Fruit fly (Drosophila melanogaster) whole organism, prepupa: ENCODE measurements around the gene olf413.

Experiments used
- CG10669 ChIP-seq: fragments of 200-800 bp; sonication (Bioruptor generic); optimal IDR thresholded peaks from 3 replicates; lab custom pipeline; 2018; ENCODE audit warnings: missing biosample characterization, mild to moderate bottlenecking, missing genetic modification characterization, moderate library complexity
- CG11902 ChIP-seq: fragments of 200-800 bp; sonication (Bioruptor generic); optimal IDR thresholded peaks from 3 replicates; lab custom pipeline; 2016; ENCODE audit warnings: missing biosample characterization, missing genetic modification characterization
- CG16779 ChIP-seq: fragments of 200-800 bp; sonication (Bioruptor generic); optimal IDR thresholded peaks from 3 replicates; lab custom pipeline; 2017; ENCODE audit warnings: missing biosample characterization, mild to moderate bottlenecking, missing genetic modification characterization
- CG31627 ChIP-seq: fragments of 200-800 bp; sonication (Bioruptor generic); optimal IDR thresholded peaks from 3 replicates; lab custom pipeline; 2016; ENCODE audit warnings: missing biosample characterization, missing genetic modification characterization
- CG32006 ChIP-seq: fragments of 200-800 bp; sonication (Bioruptor generic); optimal IDR thresholded peaks from 3 replicates; lab custom pipeline; 2017; ENCODE audit warnings: missing biosample characterization, mild to moderate bottlenecking, missing genetic modification characterization
- CG34406 ChIP-seq: fragments of 200-800 bp; sonication (Bioruptor generic); optimal IDR thresholded peaks from 3 replicates; lab custom pipeline; 2016; ENCODE audit warnings: missing biosample characterization, missing genetic modification characterization
- CG4318 ChIP-seq: fragments of 200-800 bp; sonication (Bioruptor generic); optimal IDR thresholded peaks from 3 replicates; lab custom pipeline; 2017; ENCODE audit warnings: missing biosample characterization, mild to moderate bottlenecking, missing genetic modification characterization
- CG6163 ChIP-seq: fragments of 200-800 bp; sonication (Bioruptor generic); IDR thresholded peaks from 3 replicates; pipeline ENCODE4 v1.3.6; 2022; ENCODE audit warnings: missing biosample characterization, missing genetic modification characterization
- CG6276 ChIP-seq: fragments of 200-800 bp; sonication (Bioruptor generic); optimal IDR thresholded peaks from 2 replicates; lab custom pipeline; 2017; ENCODE audit warnings: missing biosample characterization, mild to moderate bottlenecking, missing genetic modification characterization
- CG6792 ChIP-seq: fragments of 200-800 bp; sonication (Bioruptor generic); optimal IDR thresholded peaks from 3 replicates; lab custom pipeline; 2016; ENCODE audit warnings: missing biosample characterization, missing genetic modification characterization
- CG6808 ChIP-seq: fragments of 200-800 bp; sonication (Bioruptor generic); optimal IDR thresholded peaks from 3 replicates; lab custom pipeline; 2017; ENCODE audit warnings: missing biosample characterization, missing genetic modification characterization, mild to moderate bottlenecking, moderate library complexity, missing genetic modification reagents
- CG6854 ChIP-seq: fragments of 200-800 bp; sonication (Bioruptor generic); optimal IDR thresholded peaks from 2 replicates; lab custom pipeline; 2017; ENCODE audit warnings: missing biosample characterization, mild to moderate bottlenecking, missing genetic modification characterization
- CG8119 ChIP-seq: fragments of 200-800 bp; sonication (Bioruptor generic); IDR thresholded peaks from 3 replicates; pipeline ENCODE4 v1.3.6; 2022; ENCODE audit warnings: missing biosample characterization, missing genetic modification characterization
- CG8632 ChIP-seq: fragments of 200-800 bp; sonication (Bioruptor generic); optimal IDR thresholded peaks from 3 replicates; lab custom pipeline; 2016; ENCODE audit warnings: missing biosample characterization, missing genetic modification characterization
- CG9139 ChIP-seq: fragments of 200-800 bp; sonication (Bioruptor generic); optimal IDR thresholded peaks from 3 replicates; lab custom pipeline; 2017; ENCODE audit warnings: missing biosample characterization, mild to moderate bottlenecking, missing genetic modification characterization
- Eip75B ChIP-seq: fragments of 200-800 bp; sonication (Bioruptor generic); optimal IDR thresholded peaks from 3 replicates; lab custom pipeline; 2016; ENCODE audit warnings: missing biosample characterization, missing genetic modification characterization
- Eip78C ChIP-seq: fragments of 200-800 bp; sonication (Bioruptor generic); peaks from one replicate; lab custom pipeline; 2016; ENCODE audit warnings: missing biosample characterization, missing genetic modification characterization
- Ets21C ChIP-seq: fragments of 200-800 bp; sonication (Bioruptor generic); optimal IDR thresholded peaks from 3 replicates; lab custom pipeline; 2016; ENCODE audit warnings: missing biosample characterization, missing genetic modification characterization
- Ets96B ChIP-seq: fragments of 200-800 bp; optimal IDR thresholded peaks from 2 replicates; lab custom pipeline; 2019; ENCODE audit warnings: missing biosample characterization, mild to moderate bottlenecking, missing genetic modification characterization, moderate library complexity
- Gug ChIP-seq: fragments of 200-800 bp; sonication (Bioruptor generic); IDR thresholded peaks from 2 replicates; pipeline ENCODE4 v1.3.6; 2022; ENCODE audit warnings: missing biosample characterization, missing genetic modification characterization
- Hr38 ChIP-seq: sonication (Bioruptor generic); optimal IDR thresholded peaks from 2 replicates; lab custom pipeline; 2016; ENCODE audit warnings: missing biosample characterization, missing genetic modification characterization
- Hr39 ChIP-seq: fragments of 200-800 bp; sonication (Bioruptor generic); optimal IDR thresholded peaks from 2 replicates; lab custom pipeline; 2016; ENCODE audit warnings: missing biosample characterization, missing genetic modification characterization
- Hr4 ChIP-seq: fragments of 200-800 bp; sonication (Bioruptor generic); optimal IDR thresholded peaks from 3 replicates; lab custom pipeline; 2016; ENCODE audit warnings: missing biosample characterization, missing genetic modification characterization
- Met ChIP-seq: fragments of 200-800 bp; sonication (Bioruptor generic); optimal IDR thresholded peaks from 3 replicates; lab custom pipeline; 2016; ENCODE audit warnings: missing biosample characterization, missing genetic modification characterization
- OdsH ChIP-seq: fragments of 200-800 bp; sonication (Bioruptor generic); optimal IDR thresholded peaks from 3 replicates; lab custom pipeline; 2016; ENCODE audit warnings: missing biosample characterization, missing genetic modification characterization
- Smox ChIP-seq: fragments of 200-800 bp; sonication (Bioruptor generic); optimal IDR thresholded peaks from 3 replicates; lab custom pipeline; 2016; ENCODE audit warnings: missing biosample characterization, missing genetic modification characterization
- Sox102F ChIP-seq: fragments of 200-800 bp; sonication (Bioruptor generic); optimal IDR thresholded peaks from 2 replicates; lab custom pipeline; 2016; ENCODE audit warnings: missing biosample characterization, mild to moderate bottlenecking, missing genetic modification characterization
- Sox14 ChIP-seq: fragments of 200-800 bp; sonication (Bioruptor generic); optimal IDR thresholded peaks from 3 replicates; lab custom pipeline; 2016; ENCODE audit warnings: missing biosample characterization, missing genetic modification characterization
- acj6 ChIP-seq: fragments of 200-800 bp; sonication (Bioruptor generic); optimal IDR thresholded peaks from 3 replicates; lab custom pipeline; 2016; ENCODE audit warnings: missing biosample characterization, missing genetic modification characterization
- cyc ChIP-seq: fragments of 200-800 bp; sonication (Bioruptor generic); optimal IDR thresholded peaks from 3 replicates; lab custom pipeline; 2016; ENCODE audit warnings: missing biosample characterization, missing genetic modification characterization
- dsx ChIP-seq: fragments of 200-800 bp; optimal IDR thresholded peaks from 3 replicates; lab custom pipeline; 2019; ENCODE audit warnings: missing biosample characterization, mild to moderate bottlenecking, missing genetic modification characterization, moderate library complexity; ENCODE audit not compliant: poor library complexity, severe bottlenecking
- esn ChIP-seq: fragments of 200-800 bp; sonication (Bioruptor generic); optimal IDR thresholded peaks from 2 replicates; lab custom pipeline; 2016; ENCODE audit warnings: missing biosample characterization, mild to moderate bottlenecking, missing genetic modification characterization, moderate library complexity
- fd59A ChIP-seq: fragments of 200-800 bp; sonication (Bioruptor generic); optimal IDR thresholded peaks from 2 replicates; lab custom pipeline; 2017; ENCODE audit warnings: missing biosample characterization, mild to moderate bottlenecking, missing genetic modification characterization, missing genetic modification reagents
- fd85E ChIP-seq: fragments of 200-800 bp; sonication (Bioruptor generic); optimal IDR thresholded peaks from 3 replicates; lab custom pipeline; 2016; ENCODE audit warnings: missing biosample characterization, missing genetic modification characterization
- fkh ChIP-seq: fragments of 200-800 bp; sonication (Bioruptor generic); optimal IDR thresholded peaks from 3 replicates; lab custom pipeline; 2017; ENCODE audit warnings: missing biosample characterization, mild to moderate bottlenecking, missing genetic modification characterization, moderate library complexity
- lz ChIP-seq: fragments of 200-800 bp; sonication (Bioruptor generic); optimal IDR thresholded peaks from 3 replicates; lab custom pipeline; 2016; ENCODE audit warnings: missing biosample characterization, missing genetic modification characterization
- net ChIP-seq: fragments of 200-800 bp; sonication (Bioruptor generic); optimal IDR thresholded peaks from 3 replicates; lab custom pipeline; 2016; ENCODE audit warnings: missing biosample characterization, missing genetic modification characterization
- salr ChIP-seq, 2 experiments: fragments of 200-800 bp; sonication (Bioruptor generic); optimal IDR thresholded peaks; 3 replicates each; lab custom pipeline; 2016 to 2018; ENCODE audit warnings: missing biosample characterization in 2 of 2, missing genetic modification characterization in 2 of 2, mild to moderate bottlenecking in 1 of 2
- spab ChIP-seq: fragments of 200-800 bp; sonication (Bioruptor generic); optimal IDR thresholded peaks from 2 replicates; lab custom pipeline; 2017; ENCODE audit warnings: missing biosample characterization, mild to moderate bottlenecking, missing genetic modification characterization, missing genetic modification reagents
- ss ChIP-seq, 2 experiments: fragments of 200-800 bp; sonication (Bioruptor generic); optimal IDR thresholded peaks; 2 replicates in 1 of 2; 3 replicates in 1 of 2; lab custom pipeline; 2017 to 2018; ENCODE audit warnings: mild to moderate bottlenecking in 2 of 2, missing biosample characterization in 2 of 2, missing genetic modification characterization in 2 of 2, moderate library complexity in 1 of 2
- svp ChIP-seq: fragments of 200-800 bp; sonication (Bioruptor generic); peaks from one replicate; lab custom pipeline; 2016; ENCODE audit warnings: missing biosample characterization, missing genetic modification characterization
- topi ChIP-seq: fragments of 200-800 bp; sonication (Bioruptor generic); optimal IDR thresholded peaks from 3 replicates; lab custom pipeline; 2016; ENCODE audit warnings: missing biosample characterization, missing genetic modification characterization
- vri ChIP-seq: fragments of 200-800 bp; sonication (Bioruptor generic); optimal IDR thresholded peaks from 3 replicates; lab custom pipeline; 2016; ENCODE audit warnings: missing biosample characterization, mild to moderate bottlenecking, missing genetic modification characterization

olf413 gene

dm6 chr3L:22106704-22107103 is 29.2 kb upstream of the olf413 start (continued):
- no peak for TF ChIP-seq CG31627 (GFP tag; lab: Kevin White, UChicago)
- TF ChIP-seq fd85E (GFP tag; lab: Kevin White, UChicago): no peak
- peak; percentile 8 for TF ChIP-seq CG6808 (GFP tag; lab: Kevin White, UChicago)
- peak; percentile 58 for TF ChIP-seq CG4318 (GFP tag; lab: Kevin White, UChicago)
- no peak for TF ChIP-seq Ets21C (GFP tag; lab: Kevin White, UChicago)
- TF ChIP-seq Hr4 (GFP tag; lab: Kevin White, UChicago): peak; percentile 62
- no peak for TF ChIP-seq CG6792 (GFP tag; lab: Kevin White, UChicago)

- peak; percentile 53 for TF ChIP-seq Eip78C (GFP tag; lab: Kevin White, UChicago)
- no peak for TF ChIP-seq cyc (GFP tag; lab: Kevin White, UChicago)
- peak; percentile 7 for TF ChIP-seq CG32006
Measured at dm6 chr3L:22109903-22110302, 26.0 kb upstream of the olf413 start.

- no peak for TF ChIP-seq Sox102F
- TF ChIP-seq Gug (GFP tag; lab: Robert Waterston, UW): no peak
- no peak for TF ChIP-seq Hr38 (GFP tag; lab: Kevin White, UChicago)
- no peak for TF ChIP-seq acj6 (GFP tag; lab: Kevin White, UChicago)
- TF ChIP-seq esn: no peak
- no peak for TF ChIP-seq vri (GFP tag; lab: Kevin White, UChicago)
Measured at dm6 chr3L:22113186-22113585, 22.7 kb upstream of the olf413 start.

dm6 chr3L:22129855-22130746 is 5.8 kb upstream of the olf413 start:
- TF ChIP-seq net (GFP tag; lab: Kevin White, UChicago) (no peak), CG11902 (GFP tag; lab: Kevin White, UChicago) (peak; percentile 28), CG6854 (GFP tag; lab: Kevin White, UChicago) (no peak), CG6276 (GFP tag; lab: Kevin White, UChicago) (no peak), spab (GFP tag; lab: Kevin White, UChicago) (peak; percentile 30), topi (GFP tag; lab: Kevin White, UChicago) (peak; percentile 41), ss (GFP tag; optimal IDR thresholded peaks at IDR 0.05; lab: Kevin White, UChicago) (peak; percentile 2 to 76), Hr39 (GFP tag; lab: Kevin White, UChicago) (no peak), CG16779 (tag; lab: Kevin White, UChicago) (no peak), OdsH (peak; percentile 39), Ets21C (GFP tag; lab: Kevin White, UChicago) (peak; percentile 10), Eip75B (GFP tag; lab: Kevin White, UChicago) (peak; percentile 27), dsx (GFP tag; lab: Kevin White, UChicago) (peak; percentile 62), Met (GFP tag; lab: Kevin White, UChicago) (peak; percentile 22), CG34406 (GFP tag; lab: Kevin White, UChicago) (peak; percentile 19), fd85E (GFP tag; lab: Kevin White, UChicago) (no peak), vri (GFP tag; lab: Kevin White, UChicago) (no peak), fkh (GFP tag; lab: Kevin White, UChicago) (no peak), svp (peak; percentile 82), cyc (GFP tag; lab: Kevin White, UChicago) (peak; percentile 29), CG31627 (GFP tag; lab: Kevin White, UChicago) (peak; percentile 4), CG9139 (GFP tag; lab: Kevin White, UChicago) (no peak), CG10669 (GFP tag; lab: Kevin White, UChicago) (peak; percentile 27), CG8119 (GFP tag; lab: Robert Waterston, UW) (no peak), Sox14 (GFP tag; lab: Kevin White, UChicago) (peak; percentile 12), lz (peak; percentile 45), fd59A (peak; percentile 26), Smox (peak; percentile 27), Ets96B (peak; percentile 69), CG6163 (GFP tag; lab: Robert Waterston, UW) (no peak), Eip78C (GFP tag; lab: Kevin White, UChicago) (peak; percentile 79), CG32006 (peak; percentile 18), acj6 (GFP tag; lab: Kevin White, UChicago) (peak; percentile 15), CG8632 (GFP tag; lab: Kevin White, UChicago) (peak; percentile 15), salr (GFP tag; optimal IDR thresholded peaks at IDR 0.05; lab: Kevin White, UChicago) (peak; percentile 11 to 27), Sox102F (peak; percentile 23)
